Fruit fly (Drosophila melanogaster) whole organism, wandering third instar larva: ENCODE results near the gene Tom40.

ENCODE experiments used
- Abd-B ChIP-seq: fragments of >200 bp; optimal IDR thresholded peaks from 2 replicates; lab custom pipeline; 2017; ENCODE audit warnings: missing biosample characterization, missing genetic modification characterization
- CG32264 ChIP-seq: fragments of 200-800 bp; sonication (Bioruptor generic); optimal IDR thresholded peaks from 2 replicates; lab custom pipeline; 2016; ENCODE audit warnings: missing biosample characterization, missing genetic modification characterization
- CG9705 ChIP-seq: fragments of 200-800 bp; sonication (Bioruptor generic); optimal IDR thresholded peaks from 2 replicates; lab custom pipeline; 2018; ENCODE audit warnings: missing biosample characterization, mild to moderate bottlenecking, missing genetic modification characterization
- CrebA ChIP-seq: fragments of 200-800 bp; sonication (Bioruptor generic); optimal IDR thresholded peaks from 2 replicates; lab custom pipeline; 2016; ENCODE audit warnings: missing biosample characterization, mild to moderate bottlenecking, missing genetic modification characterization, borderline replicate concordance
- Dfd ChIP-seq: fragments of >200 bp; optimal IDR thresholded peaks from 2 replicates; lab custom pipeline; 2017; ENCODE audit warnings: missing biosample characterization, missing genetic modification characterization
- Dif ChIP-seq: fragments of 200-275, 200-300 bp; sonication (Bioruptor generic); optimal IDR thresholded peaks from 2 replicates; lab custom pipeline; 2018; ENCODE audit warnings: missing biosample characterization, missing genetic modification characterization; ENCODE audit not compliant: partially characterized antibody
- GATAd ChIP-seq: sonication (Bioruptor generic); optimal IDR thresholded peaks from 2 replicates; lab custom pipeline; 2016; ENCODE audit warnings: missing biosample characterization, missing genetic modification characterization
- HLH106 ChIP-seq: fragments of 200-800 bp; optimal IDR thresholded peaks from 3 replicates; lab custom pipeline; 2019; ENCODE audit warnings: missing biosample characterization, mild to moderate bottlenecking, missing genetic modification characterization, moderate library complexity
- Hnf4 ChIP-seq: fragments of 200-800 bp; sonication (Bioruptor generic); optimal IDR thresholded peaks from 2 replicates; lab custom pipeline; 2016; ENCODE audit warnings: missing biosample characterization, mild to moderate bottlenecking, missing genetic modification characterization
- Hr78 ChIP-seq: fragments of >200 bp; optimal IDR thresholded peaks from 2 replicates; lab custom pipeline; 2017; ENCODE audit warnings: missing biosample characterization, missing genetic modification characterization
- Hr83 ChIP-seq: fragments of 200-300 bp; sonication (Bioruptor generic); optimal IDR thresholded peaks from 2 replicates; lab custom pipeline; 2016; ENCODE audit warnings: missing biosample characterization, mild to moderate bottlenecking, missing genetic modification characterization, moderate library complexity; ENCODE audit not compliant: poor library complexity, severe bottlenecking
- Jra ChIP-seq: sonication (Bioruptor generic); optimal IDR thresholded peaks from 2 replicates; lab custom pipeline; 2016; ENCODE audit warnings: missing biosample characterization, missing genetic modification characterization
- Mio ChIP-seq: sonication (Bioruptor generic); optimal IDR thresholded peaks from 2 replicates; lab custom pipeline; 2016; ENCODE audit warnings: missing biosample characterization, missing genetic modification characterization
- Myc ChIP-seq: fragments of >200 bp; optimal IDR thresholded peaks from 2 replicates; lab custom pipeline; 2017
- N ChIP-seq: fragments of >200 bp; optimal IDR thresholded peaks from 2 replicates; lab custom pipeline; 2018; ENCODE audit warnings: missing biosample characterization, missing external identifiers, missing genetic modification characterization
- OdsH ChIP-seq: fragments of 200-800 bp; sonication (Bioruptor generic); optimal IDR thresholded peaks from 2 replicates; lab custom pipeline; 2016; ENCODE audit warnings: missing biosample characterization, mild to moderate bottlenecking, missing genetic modification characterization
- Rel ChIP-seq, 2 experiments: fragments of 200-800 bp; sonication (Bioruptor generic) in 1 of 2; optimal IDR thresholded peaks; 2 replicates in 1 of 2; 3 replicates in 1 of 2; lab custom pipeline; 2016 to 2019; ENCODE audit warnings: mild to moderate bottlenecking in 2 of 2, missing biosample characterization in 2 of 2, missing genetic modification characterization in 2 of 2, moderate library complexity in 1 of 2
- Sp1 ChIP-seq: fragments of 200-800 bp; sonication (Bioruptor generic); optimal IDR thresholded peaks from 3 replicates; lab custom pipeline; 2019; ENCODE audit warnings: missing biosample characterization, mild to moderate bottlenecking, missing genetic modification characterization, moderate library complexity
- Vsx2 ChIP-seq: fragments of 200-300, 225-300 bp; sonication (Bioruptor generic); optimal IDR thresholded peaks from 2 replicates; lab custom pipeline; 2018; ENCODE audit warnings: missing biosample characterization, missing genetic modification characterization; ENCODE audit not compliant: partially characterized antibody
- br ChIP-seq: fragments of 200-800 bp; sonication (Bioruptor generic); optimal IDR thresholded peaks from 2 replicates; lab custom pipeline; 2016; ENCODE audit warnings: missing biosample characterization, missing genetic modification characterization
- brk ChIP-seq: fragments of 200-800 bp; sonication (Bioruptor generic); optimal IDR thresholded peaks from 2 replicates; lab custom pipeline; 2016; ENCODE audit warnings: missing biosample characterization, mild to moderate bottlenecking, missing genetic modification characterization
- dl ChIP-seq, 2 experiments: fragments of 175-275, 200-275 bp in 1 of 2; fragments of 200-275 bp in 1 of 2; sonication (Bioruptor generic); optimal IDR thresholded peaks; lab custom pipeline; 2018; ENCODE audit warnings: mild to moderate bottlenecking in 2 of 2, missing biosample characterization in 2 of 2, missing genetic modification characterization in 2 of 2, moderate library complexity in 2 of 2; ENCODE audit not compliant: partially characterized antibody in 2 of 2, insufficient read depth in 1 of 2
- dmrt93B ChIP-seq: fragments of 200-800 bp; sonication (Bioruptor generic); optimal IDR thresholded peaks from 2 replicates; lab custom pipeline; 2018; ENCODE audit warnings: missing biosample characterization, mild to moderate bottlenecking, missing genetic modification characterization
- dsf ChIP-seq: sonication (Bioruptor generic); optimal IDR thresholded peaks from 2 replicates; lab custom pipeline; 2016; ENCODE audit warnings: missing biosample characterization, missing genetic modification characterization, borderline replicate concordance
- ey ChIP-seq: fragments of 200-800 bp; sonication (Bioruptor generic); optimal IDR thresholded peaks from 2 replicates; lab custom pipeline; 2016; ENCODE audit warnings: missing biosample characterization, missing genetic modification characterization
- foxo ChIP-seq, 2 experiments: fragments of 200-800 bp; sonication (Bioruptor generic); optimal IDR thresholded peaks; 2 replicates in 1 of 2; 3 replicates in 1 of 2; lab custom pipeline; 2016 to 2017; ENCODE audit warnings: missing biosample characterization in 2 of 2, missing genetic modification characterization in 2 of 2
- fru ChIP-seq: fragments of 200-800 bp; sonication (Bioruptor generic); optimal IDR thresholded peaks from 3 replicates; lab custom pipeline; 2016; ENCODE audit warnings: missing biosample characterization, mild to moderate bottlenecking, missing genetic modification characterization
- h ChIP-seq: fragments of 200-800 bp; sonication (Bioruptor generic); optimal IDR thresholded peaks from 3 replicates; lab custom pipeline; 2016; ENCODE audit warnings: missing biosample characterization, mild to moderate bottlenecking, missing genetic modification characterization
- jim ChIP-seq: fragments of 175-275, 200-325 bp; sonication (Bioruptor generic); optimal IDR thresholded peaks from 2 replicates; lab custom pipeline; 2016; ENCODE audit warnings: missing biosample characterization, mild to moderate bottlenecking, missing genetic modification characterization
- lola ChIP-seq: fragments of >200 bp; optimal IDR thresholded peaks from 2 replicates; lab custom pipeline; 2017; ENCODE audit warnings: missing biosample characterization, missing genetic modification characterization
- pan ChIP-seq: fragments of >200 bp; optimal IDR thresholded peaks from 2 replicates; lab custom pipeline; 2017
- psq ChIP-seq: fragments of 200-800 bp; sonication (Bioruptor generic); optimal IDR thresholded peaks from 3 replicates; lab custom pipeline; 2017; ENCODE audit warnings: missing biosample characterization, mild to moderate bottlenecking, missing genetic modification characterization, moderate library complexity
- rgr ChIP-seq: fragments of 200-800 bp; sonication (Bioruptor generic); optimal IDR thresholded peaks from 3 replicates; lab custom pipeline; 2016; ENCODE audit warnings: missing biosample characterization, mild to moderate bottlenecking, missing genetic modification characterization
- sage ChIP-seq: fragments of 200-800 bp; sonication (Bioruptor generic); optimal IDR thresholded peaks from 2 replicates; lab custom pipeline; 2016; ENCODE audit warnings: missing biosample characterization, mild to moderate bottlenecking, missing genetic modification characterization
- sv ChIP-seq: fragments of 200-800 bp; sonication (Bioruptor generic); optimal IDR thresholded peaks from 3 replicates; lab custom pipeline; 2016; ENCODE audit warnings: missing biosample characterization, missing genetic modification characterization
- tai ChIP-seq: sonication (Bioruptor generic); optimal IDR thresholded peaks from 2 replicates; lab custom pipeline; 2016; ENCODE audit warnings: missing biosample characterization, missing genetic modification characterization
- usp ChIP-seq: fragments of >200 bp; optimal IDR thresholded peaks from 2 replicates; lab custom pipeline; 2017; ENCODE audit warnings: missing biosample characterization, missing genetic modification characterization
- woc ChIP-seq: sonication (Bioruptor generic); optimal IDR thresholded peaks from 2 replicates; lab custom pipeline; 2016; ENCODE audit warnings: missing biosample characterization, mild to moderate bottlenecking, missing genetic modification characterization

The Tom40 gene

dm6 chrX:7734131-7734930, 2.4 kb upstream of the Tom40 start, which contains the start of the genes Pdp and Rab39:
Gene Pdp (minus strand): TSS chrX:7734651.
Gene Rab39 (plus strand): TSS chrX:7734923.
- TF ChIP-seq psq (GFP tag; lab: Kevin White, UChicago) (peak; percentile 60), dsf (GFP tag; lab: Kevin White, UChicago) (peak; percentile 31), dmrt93B (peak; percentile 77), h (peak; percentile 76), N (GFP tag; lab: Kevin White, UChicago) (no peak), Dif (GFP tag; lab: Kevin White, UChicago) (no peak), woc (GFP tag; lab: Kevin White, UChicago) (peak; percentile 84), sv (peak; percentile 67), tai (no peak), CG9705 (peak; percentile 71), foxo (GFP tag; optimal IDR thresholded peaks at IDR 0.05; lab: Kevin White, UChicago) (peak in 1 of 2 experiments; percentile 81), rgr (GFP tag; lab: Kevin White, UChicago) (peak; percentile 76), Abd-B (no peak), Sp1 (GFP tag; lab: Kevin White, UChicago) (peak; percentile 72), lola (no peak), HLH106 (tag; lab: Kevin White, UChicago) (peak; percentile 85), ey (GFP tag; lab: Kevin White, UChicago) (peak; percentile 62), Hnf4 (GFP tag; lab: Kevin White, UChicago) (no peak), Vsx2 (GFP tag; lab: Kevin White, UChicago) (no peak), Hr78 (no peak), fru (GFP tag; lab: Kevin White, UChicago) (peak; percentile 74), Rel (GFP tag; optimal IDR thresholded peaks at IDR 0.05; lab: Kevin White, UChicago) (no peak), Rel (tag; optimal IDR thresholded peaks at IDR 0.05; lab: Kevin White, UChicago) (peak; percentile 44), Dfd (GFP tag; lab: Kevin White, UChicago) (no peak), CG32264 (GFP tag; lab: Kevin White, UChicago) (no peak), pan (lab: Kevin White, UChicago) (no peak), OdsH (GFP tag; lab: Kevin White, UChicago) (peak; percentile 65), Hr83 (peak; percentile 28), dl (GFP tag; optimal IDR thresholded peaks at IDR 0.05; lab: Kevin White, UChicago; ENCODE audit: insufficient read depth in 1 of 2, partially characterized antibody in 2 of 2) (no peak), Myc (lab: Kevin White, UChicago) (peak; percentile 82), jim (GFP tag; lab: Kevin White, UChicago) (no peak), Jra (GFP tag; lab: Kevin White, UChicago) (peak; percentile 56), Mio (GFP tag; lab: Kevin White, UChicago) (no peak), brk (GFP tag; lab: Kevin White, UChicago) (no peak), usp (GFP tag; lab: Kevin White, UChicago) (no peak), sage (GFP tag; lab: Kevin White, UChicago) (peak; percentile 46), br (GFP tag; lab: Kevin White, UChicago) (peak; percentile 69), CrebA (GFP tag; lab: Kevin White, UChicago) (no peak), GATAd (GFP tag; lab: Kevin White, UChicago) (peak; percentile 10)

dm6 chrX:7735262-7735661, 1.4 kb upstream of the Tom40 start:
- TF ChIP-seq Hr83 (no peak), ey (GFP tag; lab: Kevin White, UChicago) (no peak)
